Worm (Caenorhabditis elegans): ENCODE results near the gene cest-5.1.

The cest-5.1 gene

ce11 chrIV:6639880-6640279, 8.3 kb upstream of the cest-5.1 start, which contains the start of gene C01B10.6:
Gene C01B10.6, plus strand, starts transcription at chrIV:6640180.
- no peak for TF ChIP-seq R02D3.7 (tag; optimal IDR thresholded peaks at IDR 0.05)
- TF ChIP-seq fos-1 (tag; optimal IDR thresholded peaks at IDR 0.05): peak; percentile 4
- no peak for TF ChIP-seq blmp-1 (tag; optimal IDR thresholded peaks at IDR 0.05; ENCODE audit: insufficient read depth)
- TF ChIP-seq nhr-12 (tag; optimal IDR thresholded peaks at IDR 0.05): no peak

ce11 chrIV:6638256-6638655, 6.7 kb upstream of the cest-5.1 start, which contains the start of gene C01B10.7:
Gene C01B10.7, plus strand, starts transcription at chrIV:6638556.
- TF ChIP-seq nhr-11 (tag; optimal IDR thresholded peaks at IDR 0.05) (no peak), dmd-4 (tag; optimal IDR thresholded peaks at IDR 0.05) (no peak), ztf-4 (tag; optimal IDR thresholded peaks at IDR 0.05) (no peak), unc-62 (GFP tag; optimal IDR thresholded peaks at IDR 0.05) (no peak), elt-1 (tag; optimal IDR thresholded peaks at IDR 0.05) (no peak), ama-1 (optimal IDR thresholded peaks at IDR 0.05) (no peak), nhr-6 (tag; optimal IDR thresholded peaks at IDR 0.05) (no peak), sma-9 (GFP tag; optimal IDR thresholded peaks at IDR 0.05) (no peak), sma-9 (tag; optimal IDR thresholded peaks at IDR 0.05) (no peak), skn-1 (tag; optimal IDR thresholded peaks at IDR 0.05) (no peak), snpc-4 (tag; optimal IDR thresholded peaks at IDR 0.05) (no peak), ZK546.5 (tag; optimal IDR thresholded peaks at IDR 0.05) (no peak), gmeb-1 (tag; optimal IDR thresholded peaks at IDR 0.05) (no peak), crh-2 (tag; optimal IDR thresholded peaks at IDR 0.05) (no peak), zag-1 (tag; optimal IDR thresholded peaks at IDR 0.05) (no peak), aly-2 (tag; optimal IDR thresholded peaks at IDR 0.05) (no peak), nhr-77 (tag; optimal IDR thresholded peaks at IDR 0.05) (no peak), sma-3 (GFP tag; optimal IDR thresholded peaks at IDR 0.05) (no peak), lin-39 (tag; optimal IDR thresholded peaks at IDR 0.05) (no peak), nhr-237 (tag; optimal IDR thresholded peaks at IDR 0.05) (no peak)

DNA sequence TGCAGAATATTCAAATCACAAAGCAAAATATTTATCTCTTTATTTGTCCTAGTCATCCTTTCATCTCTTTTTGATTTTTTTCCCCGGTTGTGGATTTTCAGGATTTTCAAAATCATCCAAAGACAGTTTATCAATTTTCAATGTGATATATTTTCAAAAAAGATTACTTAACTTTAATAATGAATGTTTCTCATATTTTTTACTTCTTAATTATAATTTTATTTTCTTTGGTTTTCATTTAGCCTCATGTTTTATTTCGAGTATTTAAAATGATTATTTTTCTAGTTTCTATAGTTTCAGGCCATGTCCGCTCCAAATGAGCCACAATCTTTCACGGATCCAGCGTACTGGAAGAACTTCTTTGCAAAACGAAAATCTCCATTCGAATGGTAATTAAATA, 3.2 kb upstream of the cest-5.1 start, which contains the start of gene metl-13:
metl-13 (plus strand) TSS at position 301 of the 400 bp plus-strand sequence.
- TF ChIP-seq lin-39 (tag; optimal IDR thresholded peaks at IDR 0.05) (no peak), ztf-11 (tag; optimal IDR thresholded peaks at IDR 0.05) (no peak), peb-1 (tag; optimal IDR thresholded peaks at IDR 0.05) (no peak), C34F6.9 (tag; optimal IDR thresholded peaks at IDR 0.05) (no peak), lsy-2 (tag; optimal IDR thresholded peaks at IDR 0.05) (no peak), unc-62 (GFP tag; optimal IDR thresholded peaks at IDR 0.05) (no peak), snpc-4 (tag; optimal IDR thresholded peaks at IDR 0.05) (no peak), nhr-10 (tag; optimal IDR thresholded peaks at IDR 0.05) (no peak), ZK546.5 (tag; optimal IDR thresholded peaks at IDR 0.05) (no peak), unc-55 (GFP tag; optimal IDR thresholded peaks at IDR 0.05) (no peak), sma-3 (GFP tag; optimal IDR thresholded peaks at IDR 0.05) (no peak)

ce11 chrIV:6627798-6628197, 3.8 kb downstream of the cest-5.1 start, which contains the start of gene cest-5.2:
Gene cest-5.2, minus strand, starts transcription at chrIV:6627925.
- TF ChIP-seq lsy-2 (tag; optimal IDR thresholded peaks at IDR 0.05) (no peak), fos-1 (tag; optimal IDR thresholded peaks at IDR 0.05) (peak; percentile 25), nhr-25 (tag; optimal IDR thresholded peaks at IDR 0.05) (no peak), gmeb-1 (tag; optimal IDR thresholded peaks at IDR 0.05) (no peak), nhr-23 (tag; optimal IDR thresholded peaks at IDR 0.05) (no peak), unc-62 (GFP tag; optimal IDR thresholded peaks at IDR 0.05) (no peak)

ce11 chrIV:6623390-6623789, 8.2 kb downstream of the cest-5.1 start, which contains the start of gene C01B10.44:
Gene C01B10.44, plus strand, starts transcription at chrIV:6623690.
- TF ChIP-seq sem-4 (tag; optimal IDR thresholded peaks at IDR 0.05): no peak
- no peak for TF ChIP-seq ZK546.5 (tag; optimal IDR thresholded peaks at IDR 0.05)
- no peak for TF ChIP-seq snpc-4 (tag; optimal IDR thresholded peaks at IDR 0.05)
- no peak for TF ChIP-seq mdl-1 (tag; optimal IDR thresholded peaks at IDR 0.05)
- no peak for TF ChIP-seq lsy-2 (tag; optimal IDR thresholded peaks at IDR 0.05)
- no peak for TF ChIP-seq nhr-23 (tag; optimal IDR thresholded peaks at IDR 0.05)
- no peak for TF ChIP-seq ceh-82 (tag; optimal IDR thresholded peaks at IDR 0.05)
- no peak for TF ChIP-seq ztf-1 (GFP tag; conservative IDR thresholded peaks at IDR 0.05)
- no peak for TF ChIP-seq elt-1 (tag; optimal IDR thresholded peaks at IDR 0.05)
- no peak for TF ChIP-seq nhr-11 (tag; optimal IDR thresholded peaks at IDR 0.05)
- TF ChIP-seq nhr-25 (tag; optimal IDR thresholded peaks at IDR 0.05): no peak
- TF ChIP-seq C34F6.9 (tag; optimal IDR thresholded peaks at IDR 0.05): no peak
- no peak for TF ChIP-seq unc-55 (GFP tag; optimal IDR thresholded peaks at IDR 0.05)
- no peak for TF ChIP-seq skn-1 (tag; optimal IDR thresholded peaks at IDR 0.05)
- no peak for TF ChIP-seq nhr-21 (tag; optimal IDR thresholded peaks at IDR 0.05)
- no peak for TF ChIP-seq R02D3.7 (tag; optimal IDR thresholded peaks at IDR 0.05)
